Worm (Caenorhabditis elegans) whole organism, early embryonic: ENCODE data around the gene C27C12.4.

Experiments used
- B0310.2 ChIP-seq: sonication (generic microtip); optimal IDR thresholded peaks from 2 replicates; lab custom pipeline; 2016; ENCODE audit warnings: mild to moderate bottlenecking, missing genetic modification characterization, missing compliant biosample characterization
- F13C5.2 ChIP-seq: sonication (generic microtip); optimal IDR thresholded peaks from 2 replicates; lab custom pipeline; 2017; ENCODE audit warnings: mild to moderate bottlenecking, missing genetic modification characterization, inconsistent platforms, missing compliant biosample characterization
- aly-1 ChIP-seq: sonication (generic microtip); optimal IDR thresholded peaks from 2 replicates; lab custom pipeline; 2016; ENCODE audit warnings: missing genetic modification characterization, missing compliant biosample characterization
- ama-1 ChIP-seq: fragments of 150-350 bp; optimal IDR thresholded peaks from 2 replicates; lab custom pipeline; 2014
- ceh-36 ChIP-seq: sonication (generic microtip); optimal IDR thresholded peaks from 2 replicates; lab custom pipeline; 2016; ENCODE audit warnings: missing genetic modification characterization, inconsistent platforms, missing compliant biosample characterization
- ets-7 ChIP-seq: sonication (generic microtip); optimal IDR thresholded peaks from 2 replicates; lab custom pipeline; 2016; ENCODE audit warnings: missing genotype, missing genetic modification characterization, missing compliant biosample characterization
- flt-1 ChIP-seq: fragments of 200-800 bp; sonication (Bioruptor generic); IDR thresholded peaks from 2 replicates; pipeline ENCODE4 v1.3.6; 2022; ENCODE audit warnings: missing genetic modification characterization, missing compliant biosample characterization
- hmbx-1 ChIP-seq: sonication (generic microtip); optimal IDR thresholded peaks from 2 replicates; lab custom pipeline; 2016; ENCODE audit warnings: mild to moderate bottlenecking, missing genetic modification characterization, missing compliant biosample characterization
- hmg-4 ChIP-seq: fragments of 200-800 bp; sonication (Bioruptor generic); optimal IDR thresholded peaks from 2 replicates; lab custom pipeline; 2018; ENCODE audit warnings: mild to moderate bottlenecking, missing genetic modification characterization, missing compliant biosample characterization
- hnd-1 ChIP-seq: sonication (generic microtip); optimal IDR thresholded peaks from 2 replicates; lab custom pipeline; 2016; ENCODE audit warnings: missing genetic modification characterization, missing compliant biosample characterization
- sea-1 ChIP-seq: fragments of 200-800 bp; sonication (Bioruptor generic); conservative IDR thresholded peaks from 2 replicates; pipeline ENCODE4 v1.3.6; 2022; ENCODE audit warnings: missing genetic modification characterization, missing compliant biosample characterization

DNA sequence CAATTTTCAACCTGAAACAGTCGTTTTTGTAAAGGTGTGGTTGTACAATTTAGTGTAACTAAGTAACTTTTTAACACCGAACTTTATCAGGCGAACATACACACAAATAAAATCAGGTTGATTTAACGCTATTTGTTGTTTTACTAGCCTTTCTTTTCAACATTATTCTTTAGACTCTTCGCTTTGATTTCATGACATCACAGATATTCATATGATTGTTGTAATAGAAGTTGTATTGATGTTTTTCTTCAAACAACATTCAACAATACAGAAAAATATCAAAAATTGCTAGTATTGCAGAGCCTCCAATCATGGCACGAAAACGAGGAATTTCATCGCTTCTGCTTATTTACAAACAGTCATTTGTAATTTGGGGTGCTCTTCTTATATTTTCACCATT, 41.0 kb downstream of the C27C12.4 start, which contains the start of gene nac-1:
- TF ChIP-seq ets-7 (tag; lab: Kevin White, UChicago): no peak
- no peak for TF ChIP-seq flt-1 (GFP tag; lab: Robert Waterston, UW)
- TF ChIP-seq F13C5.2 (tag; lab: Kevin White, UChicago): no peak
- no peak for TF ChIP-seq sea-1 (GFP tag; lab: Robert Waterston, UW)
- TF ChIP-seq hmg-4 (GFP tag; lab: Kevin White, UChicago): no peak
- TF ChIP-seq ceh-36: no peak
- no peak for TF ChIP-seq aly-1 (tag; lab: Kevin White, UChicago)
- no peak for TF ChIP-seq ama-1 (lab: Kevin White, UChicago)
- TF ChIP-seq hmbx-1 (tag; lab: Kevin White, UChicago): no peak
- no peak for TF ChIP-seq B0310.2 (tag; lab: Kevin White, UChicago)
- TF ChIP-seq hnd-1 (tag; lab: Kevin White, UChicago): no peak
